Fruit fly (Drosophila melanogaster) whole organism, embryonic: ENCODE measurements around the gene park.
A peak's percentile ranks its signal among the peaks of the same experiment; 100 is the strongest.

Source experiments
- Bdp1 ChIP-seq: fragments of 200-800 bp; sonication (Bioruptor generic); optimal IDR thresholded peaks from 3 replicates; lab custom pipeline; 2016; ENCODE audit warnings: missing biosample characterization, missing genetic modification characterization
- CG10431 ChIP-seq: fragments of 200-800 bp; sonication (Bioruptor generic); optimal IDR thresholded peaks from 3 replicates; lab custom pipeline; 2018; ENCODE audit warnings: missing biosample characterization, mild to moderate bottlenecking, missing genetic modification characterization
- CG10543 ChIP-seq: fragments of 200-800 bp; sonication (Bioruptor generic); optimal IDR thresholded peaks from 3 replicates; lab custom pipeline; 2017; ENCODE audit warnings: missing biosample characterization, mild to moderate bottlenecking, missing genetic modification characterization, moderate library complexity
- CG11085 ChIP-seq: fragments of 200-800 bp; sonication (Bioruptor generic); IDR thresholded peaks from 2 replicates; pipeline ENCODE4 v1.3.6; 2022; ENCODE audit warnings: missing biosample characterization, missing genetic modification characterization
- CG11504 ChIP-seq: fragments of 200-800 bp; sonication (Bioruptor generic); optimal IDR thresholded peaks from 3 replicates; lab custom pipeline; 2019; ENCODE audit warnings: missing biosample characterization, mild to moderate bottlenecking, missing genetic modification characterization, moderate library complexity
- CG12071 ChIP-seq: fragments of 200-800 bp; sonication (Bioruptor generic); optimal IDR thresholded peaks from 3 replicates; lab custom pipeline; 2018; ENCODE audit warnings: missing biosample characterization, mild to moderate bottlenecking, missing genetic modification characterization
- CG13894 ChIP-seq: fragments of 200-800 bp; sonication (Bioruptor generic); optimal IDR thresholded peaks from 3 replicates; lab custom pipeline; 2018; ENCODE audit warnings: missing biosample characterization, mild to moderate bottlenecking, missing genetic modification characterization, moderate library complexity
- CG14441 ChIP-seq: fragments of 200-800 bp; sonication (Bioruptor generic); IDR thresholded peaks from 2 replicates; pipeline ENCODE4 v1.3.6; 2022; ENCODE audit warnings: missing biosample characterization, missing genetic modification characterization
- CG14667 ChIP-seq: fragments of 200-800 bp; sonication (Bioruptor generic); IDR thresholded peaks from 2 replicates; pipeline ENCODE4 v1.3.6; 2022; ENCODE audit warnings: missing biosample characterization, missing genetic modification characterization
- CG14860 ChIP-seq: fragments of 200-800 bp; sonication (Bioruptor generic); IDR thresholded peaks from 3 replicates; pipeline ENCODE4 v1.3.6; 2022; ENCODE audit warnings: missing biosample characterization, missing genetic modification characterization; ENCODE audit not compliant: partially characterized antibody
- CG1529 ChIP-seq: fragments of 200-800 bp; sonication (Bioruptor generic); optimal IDR thresholded peaks from 3 replicates; lab custom pipeline; 2018; ENCODE audit warnings: missing biosample characterization, missing genetic modification characterization
- CG15479 ChIP-seq: fragments of 200-800 bp; sonication (Bioruptor generic); optimal IDR thresholded peaks from 3 replicates; lab custom pipeline; 2019; ENCODE audit warnings: missing biosample characterization, mild to moderate bottlenecking, missing genetic modification characterization, moderate library complexity
- CG15696 ChIP-seq: fragments of 200-800 bp; sonication (Bioruptor generic); optimal IDR thresholded peaks from 2 replicates; lab custom pipeline; 2019; ENCODE audit warnings: missing biosample characterization, mild to moderate bottlenecking, missing genetic modification characterization, moderate library complexity
- CG16863 ChIP-seq: fragments of 200-800 bp; sonication (Bioruptor generic); optimal IDR thresholded peaks from 3 replicates; lab custom pipeline; 2016; ENCODE audit warnings: missing biosample characterization, missing genetic modification characterization
- CG17912 ChIP-seq: fragments of 200-800 bp; sonication (Bioruptor generic); optimal IDR thresholded peaks from 2 replicates; lab custom pipeline; 2018; ENCODE audit warnings: missing biosample characterization, mild to moderate bottlenecking, missing genetic modification characterization
- CG18599 ChIP-seq: fragments of 200-800 bp; sonication (Bioruptor generic); optimal IDR thresholded peaks from 3 replicates; lab custom pipeline; 2017; ENCODE audit warnings: missing biosample characterization, missing genetic modification characterization, mild to moderate bottlenecking, moderate library complexity, missing genetic modification reagents
- CG2678 ChIP-seq: fragments of 200-800 bp; sonication (Bioruptor generic); optimal IDR thresholded peaks from 3 replicates; lab custom pipeline; 2019; ENCODE audit warnings: missing biosample characterization, mild to moderate bottlenecking, missing genetic modification characterization, moderate library complexity
- CG31224 ChIP-seq: fragments of 200-800 bp; sonication (Bioruptor generic); IDR thresholded peaks from 2 replicates; pipeline ENCODE4 v1.3.6; 2022; ENCODE audit warnings: missing biosample characterization, missing genetic modification characterization
- CG5180 ChIP-seq: fragments of 200-800 bp; sonication (Bioruptor generic); optimal IDR thresholded peaks from 3 replicates; lab custom pipeline; 2017; ENCODE audit warnings: missing biosample characterization, missing genetic modification characterization, mild to moderate bottlenecking, moderate library complexity, missing genetic modification reagents
- CG7786 ChIP-seq: fragments of 200-800 bp; sonication (Bioruptor generic); optimal IDR thresholded peaks from 2 replicates; lab custom pipeline; 2016; ENCODE audit warnings: missing biosample characterization, missing genetic modification characterization
- CG9797 ChIP-seq: fragments of 200-800 bp; sonication (Bioruptor generic); optimal IDR thresholded peaks from 3 replicates; lab custom pipeline; 2018; ENCODE audit warnings: missing biosample characterization, mild to moderate bottlenecking, missing genetic modification characterization
- Dbx ChIP-seq: fragments of 200-800 bp; sonication (Bioruptor generic); IDR thresholded peaks from 3 replicates; pipeline ENCODE4 v1.3.6; 2022; ENCODE audit warnings: missing biosample characterization, missing genetic modification characterization
- Dip3 ChIP-seq: fragments of 200-800 bp; sonication (Bioruptor generic); optimal IDR thresholded peaks from 3 replicates; lab custom pipeline; 2016; ENCODE audit warnings: missing biosample characterization, missing genetic modification characterization
- Gug ChIP-seq: fragments of 200-800 bp; sonication (Bioruptor generic); IDR thresholded peaks from 4 replicates; pipeline ENCODE4 v1.3.6; 2022; ENCODE audit warnings: missing biosample characterization, missing genetic modification characterization
- Hmx ChIP-seq: fragments of 200-800 bp; sonication (Bioruptor generic); optimal IDR thresholded peaks from 2 replicates; lab custom pipeline; 2016; ENCODE audit warnings: missing biosample characterization, missing genetic modification characterization
- Hsf ChIP-seq: fragments of 200-800 bp; sonication (Bioruptor generic); optimal IDR thresholded peaks from 3 replicates; lab custom pipeline; 2016; ENCODE audit warnings: missing biosample characterization, missing genetic modification characterization
- Lim3 ChIP-seq: fragments of 200-800 bp; sonication (Bioruptor generic); IDR thresholded peaks from 2 replicates; pipeline ENCODE4 v1.3.6; 2022; ENCODE audit warnings: missing biosample characterization, missing genetic modification characterization
- Mad ChIP-seq: fragments of 200-800 bp; sonication (Bioruptor generic); optimal IDR thresholded peaks from 2 replicates; lab custom pipeline; 2016; ENCODE audit warnings: missing biosample characterization, missing genetic modification characterization
- Meics ChIP-seq: fragments of 200-800 bp; sonication (Bioruptor generic); optimal IDR thresholded peaks from 2 replicates; lab custom pipeline; 2017; ENCODE audit warnings: missing biosample characterization, mild to moderate bottlenecking, missing genetic modification characterization
- Pdp1 ChIP-seq, 2 experiments: fragments of 200-800 bp; sonication (Bioruptor generic); optimal IDR thresholded peaks; 3 replicates each; lab custom pipeline; 2016; ENCODE audit warnings: missing biosample characterization in 2 of 2, missing genetic modification characterization in 2 of 2, mild to moderate bottlenecking in 1 of 2, moderate library complexity in 1 of 2
- Rfx ChIP-seq: fragments of 200-800 bp; sonication (Bioruptor generic); IDR thresholded peaks from 2 replicates; pipeline ENCODE4 v1.3.6; 2022; ENCODE audit warnings: missing biosample characterization, missing genetic modification characterization
- Six4 ChIP-seq: fragments of 200-800 bp; sonication (Bioruptor generic); optimal IDR thresholded peaks from 2 replicates; lab custom pipeline; 2016; ENCODE audit warnings: missing biosample characterization, missing genetic modification characterization
- al ChIP-seq: fragments of 200-800 bp; sonication (Bioruptor generic); IDR thresholded peaks from 2 replicates; pipeline ENCODE4 v1.3.6; 2022; ENCODE audit warnings: missing biosample characterization, missing genetic modification characterization
- ato ChIP-seq: fragments of 200-800 bp; sonication (Bioruptor generic); IDR thresholded peaks from 2 replicates; pipeline ENCODE4 v1.3.6; 2022; ENCODE audit warnings: missing biosample characterization, missing genetic modification characterization; ENCODE audit not compliant: partially characterized antibody
- da ChIP-seq: fragments of 200-800 bp; sonication (Bioruptor generic); optimal IDR thresholded peaks from 2 replicates; lab custom pipeline; 2016; ENCODE audit warnings: missing biosample characterization, missing genetic modification characterization
- dati ChIP-seq: fragments of 200-800 bp; sonication (Bioruptor generic); IDR thresholded peaks from 2 replicates; pipeline ENCODE4 v1.3.6; 2022; ENCODE audit warnings: missing biosample characterization, missing genetic modification characterization
- dpn ChIP-seq, 2 experiments: fragments of 200-800 bp; sonication (Bioruptor generic); optimal IDR thresholded peaks; 3 replicates each; lab custom pipeline; 2016; ENCODE audit warnings: missing biosample characterization in 2 of 2, missing genetic modification characterization in 2 of 2
- dysf ChIP-seq: fragments of 200-800 bp; sonication (Bioruptor generic); IDR thresholded peaks from 3 replicates; pipeline ENCODE4 v1.3.6; 2022; ENCODE audit warnings: missing biosample characterization, missing genetic modification characterization
- eyg ChIP-seq: fragments of 200-800 bp; sonication (Bioruptor generic); optimal IDR thresholded peaks from 3 replicates; lab custom pipeline; 2016; ENCODE audit warnings: missing biosample characterization, missing genetic modification characterization
- jigr1 ChIP-seq: fragments of 200-800 bp; sonication (Bioruptor generic); IDR thresholded peaks from 3 replicates; pipeline ENCODE4 v1.3.6; 2022; ENCODE audit warnings: missing biosample characterization, missing genetic modification characterization
- klu ChIP-seq: fragments of 200-800 bp; sonication (Bioruptor generic); IDR thresholded peaks from 2 replicates; pipeline ENCODE4 v1.3.6; 2022; ENCODE audit warnings: missing biosample characterization, missing genetic modification characterization
- oc ChIP-seq: fragments of 200-800 bp; sonication (Bioruptor generic); optimal IDR thresholded peaks from 2 replicates; lab custom pipeline; 2018; ENCODE audit warnings: missing biosample characterization, mild to moderate bottlenecking, missing genetic modification characterization, moderate library complexity
- pho ChIP-seq: fragments of 200-800 bp; sonication (Bioruptor generic); optimal IDR thresholded peaks from 2 replicates; lab custom pipeline; 2016; ENCODE audit warnings: missing biosample characterization, missing genetic modification characterization
- pum ChIP-seq: fragments of 200-800 bp; sonication (Bioruptor generic); optimal IDR thresholded peaks from 2 replicates; lab custom pipeline; 2016; ENCODE audit warnings: missing biosample characterization, missing genetic modification characterization
- repo ChIP-seq: fragments of 200-800 bp; sonication (Bioruptor generic); optimal IDR thresholded peaks from 2 replicates; lab custom pipeline; 2016; ENCODE audit warnings: missing biosample characterization, missing genetic modification characterization
- sens ChIP-seq: fragments of 200-800 bp; sonication (Bioruptor generic); peaks from one replicate; lab custom pipeline; 2016; ENCODE audit warnings: missing biosample characterization, missing genetic modification characterization
- sens-2 ChIP-seq: fragments of 200-800 bp; sonication (Bioruptor generic); IDR thresholded peaks from 2 replicates; pipeline ENCODE4 v1.3.6; 2022; ENCODE audit warnings: missing biosample characterization, missing genetic modification characterization
- shn ChIP-seq: fragments of 200-800 bp; sonication (Bioruptor generic); optimal IDR thresholded peaks from 3 replicates; lab custom pipeline; 2016; ENCODE audit warnings: missing biosample characterization, missing genetic modification characterization
- sima ChIP-seq: fragments of 200-800 bp; sonication (Bioruptor generic); optimal IDR thresholded peaks from 2 replicates; lab custom pipeline; 2016; ENCODE audit warnings: missing biosample characterization, missing genetic modification characterization
- slbo ChIP-seq: fragments of 200-800 bp; sonication (Bioruptor generic); IDR thresholded peaks from 2 replicates; pipeline ENCODE4 v1.3.6; 2022; ENCODE audit warnings: missing biosample characterization, missing genetic modification characterization
- tna ChIP-seq: fragments of 200-800 bp; sonication (Bioruptor generic); IDR thresholded peaks from 2 replicates; pipeline ENCODE4 v1.3.6; 2022; ENCODE audit warnings: missing biosample characterization, missing genetic modification characterization; ENCODE audit not compliant: partially characterized antibody
- zfh1 ChIP-seq: fragments of 200-800 bp; sonication (Bioruptor generic); IDR thresholded peaks from 3 replicates; pipeline ENCODE4 v1.3.6; 2022; ENCODE audit warnings: missing biosample characterization, missing genetic modification characterization

The park gene

DNA sequence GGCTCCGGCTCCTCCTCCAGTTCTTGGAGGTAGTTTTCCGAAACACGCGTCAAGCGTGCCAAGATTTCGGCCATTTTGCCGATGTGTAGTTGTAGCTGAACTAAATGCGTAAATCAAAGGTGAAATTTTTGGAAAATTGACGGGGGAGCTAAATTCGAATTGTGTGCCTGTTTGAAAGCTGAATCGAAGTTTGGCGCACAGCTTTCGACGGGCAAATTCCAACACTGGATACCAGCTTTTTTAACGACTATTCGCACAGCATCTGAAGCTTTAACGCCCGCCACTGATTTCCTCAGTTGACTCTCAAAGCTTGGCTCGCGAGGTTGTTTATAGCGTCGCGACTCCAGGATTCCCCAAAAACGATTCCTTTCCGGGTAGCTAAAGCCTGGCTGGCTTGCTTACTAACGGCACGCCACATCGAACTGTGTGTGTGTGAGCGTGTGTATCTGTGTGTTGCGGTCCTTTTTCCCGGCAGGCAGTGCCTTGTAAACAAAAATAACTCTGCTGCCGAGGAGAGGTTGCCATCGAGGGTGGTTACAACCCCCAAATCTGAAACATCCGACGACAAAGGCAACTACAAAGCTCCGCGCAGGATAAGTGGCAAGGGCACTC, 13.4 kb upstream of the park start, which contains the start of the genes CG10510 and CG10508 (continued):
- TF ChIP-seq CG16863 (GFP tag; lab: Kevin White, UChicago) (no peak), CG2678 (tag; lab: Kevin White, UChicago) (no peak), oc (tag; lab: Kevin White, UChicago) (no peak), CG10431 (GFP tag; lab: Kevin White, UChicago) (no peak), sens-2 (GFP tag; lab: Robert Waterston, UW) (no peak), Mad (GFP tag; lab: Kevin White, UChicago) (no peak), slbo (GFP tag; lab: Robert Waterston, UW) (peak; percentile 9; the same call in 1 of the 2 replicates), klu (GFP tag; lab: Robert Waterston, UW) (no peak), Meics (GFP tag; lab: Kevin White, UChicago) (no peak), Dip3 (GFP tag; lab: Kevin White, UChicago) (no peak), CG13894 (peak; percentile 55), CG11504 (tag; lab: Kevin White, UChicago) (peak; percentile 30), CG15696 (no peak), CG14441 (GFP tag; lab: Robert Waterston, UW) (no peak), CG17912 (no peak), Gug (no peak), Lim3 (GFP tag; lab: Robert Waterston, UW) (no peak), repo (GFP tag; lab: Kevin White, UChicago) (no peak), CG12071 (peak; percentile 10), da (GFP tag; lab: Kevin White, UChicago) (no peak), Pdp1 (GFP tag; optimal IDR thresholded peaks at IDR 0.05; lab: Kevin White, UChicago) (no peak), Dbx (peak; percentile 7; the same call in 1 of the 3 replicates), sens (GFP tag; lab: Kevin White, UChicago) (no peak), CG5180 (GFP tag; lab: Kevin White, UChicago) (peak; percentile 34), al (no peak), CG15479 (no peak), CG31224 (no peak)

dm6 chr3L:21206486-21206885, 9.8 kb upstream of the park start:
- TF ChIP-seq jigr1 (GFP tag; lab: Robert Waterston, UW) (no peak), Bdp1 (no peak), dpn (GFP tag; optimal IDR thresholded peaks at IDR 0.05; lab: Kevin White, UChicago) (no peak), pho (GFP tag; lab: Kevin White, UChicago) (no peak), Rfx (GFP tag; lab: Robert Waterston, UW) (0 out of 2 replicates have a peak, but pooled peaks have one; percentile 4), zfh1 (GFP tag; lab: Robert Waterston, UW) (no peak), Hsf (no peak), CG14860 (GFP tag; lab: Robert Waterston, UW) (peak; percentile 51; the same call in 1 of the 3 replicates), CG9797 (GFP tag; lab: Kevin White, UChicago) (no peak), CG14667 (GFP tag; lab: Robert Waterston, UW) (no peak), CG5180 (GFP tag; lab: Kevin White, UChicago) (no peak), eyg (GFP tag; lab: Kevin White, UChicago) (no peak), CG10543 (no peak), dysf (no peak), Hmx (GFP tag; lab: Kevin White, UChicago) (no peak), dati (no peak), CG1529 (GFP tag; lab: Kevin White, UChicago) (no peak), sima (GFP tag; lab: Kevin White, UChicago) (no peak), Six4 (GFP tag; lab: Kevin White, UChicago) (no peak), CG7786 (no peak), CG18599 (GFP tag; lab: Kevin White, UChicago) (no peak), tna (GFP tag; lab: Robert Waterston, UW) (peak; percentile 63; the same call in 1 of the 2 replicates), pum (GFP tag; lab: Kevin White, UChicago) (no peak), CG11085 (GFP tag; lab: Robert Waterston, UW) (no peak), shn (GFP tag; lab: Kevin White, UChicago) (no peak), ato (peak; percentile 64; the same call in 1 of the 2 replicates)
